Fruit fly (Drosophila melanogaster): ENCODE results near the gene GILT3.

Gene GILT3

DNA sequence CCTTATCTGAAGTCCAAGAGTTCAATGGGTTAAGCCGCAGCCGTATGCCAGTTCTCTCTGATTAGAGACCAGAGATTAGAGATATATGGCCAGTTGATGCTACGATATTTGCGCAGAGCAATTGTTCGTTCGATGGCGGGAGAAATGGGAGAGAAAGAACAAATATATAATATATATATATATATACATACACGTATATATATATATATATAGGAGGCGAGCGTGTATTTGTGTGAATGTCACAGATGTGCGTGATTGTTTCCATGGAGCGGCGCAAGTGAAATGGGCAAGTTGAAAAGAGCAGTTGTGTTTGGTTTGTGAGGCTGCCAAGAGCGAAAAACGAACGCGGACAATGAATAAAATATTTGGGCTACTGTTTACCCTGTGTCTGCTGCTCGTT, at the start of gene GILT3:
Gene GILT3 (plus strand): TSS at position 301 of the 400 bp plus-strand sequence.
- TF ChIP-seq pad (GFP tag; optimal IDR thresholded peaks at IDR 0.05): no peak
- TF ChIP-seq Clk (GFP tag; optimal IDR thresholded peaks at IDR 0.05): no peak

DNA sequence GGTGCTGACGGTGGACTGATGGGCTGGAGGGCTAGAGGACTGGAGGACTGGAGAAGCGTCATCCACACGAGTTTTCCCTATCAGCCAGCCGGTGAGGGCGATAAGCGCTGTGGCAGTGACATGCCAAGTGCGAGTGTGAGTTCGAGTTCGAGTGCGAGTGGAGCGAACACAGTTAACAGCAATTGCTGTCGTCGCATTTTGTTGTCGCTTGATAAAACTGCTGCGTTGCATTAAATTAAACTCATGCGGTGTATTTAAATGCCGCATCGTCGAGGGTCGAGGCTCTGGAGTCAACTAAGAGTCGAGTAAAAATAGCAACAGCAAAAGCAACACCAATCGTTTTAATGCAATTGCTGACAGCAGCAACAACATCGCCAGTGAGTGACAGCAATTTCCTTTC, 47.6 kb upstream of the GILT3 start:
- peak; percentile 97 for TF ChIP-seq tj (GFP tag; optimal IDR thresholded peaks at IDR 0.05)
- TF ChIP-seq CG11617 (GFP tag; optimal IDR thresholded peaks at IDR 0.05): no peak
- no peak for TF ChIP-seq toe (GFP tag; optimal IDR thresholded peaks at IDR 0.05)
- peak; percentile 65 for TF ChIP-seq kay (GFP tag; ENCODE audit: borderline replicate concordance)
- TF ChIP-seq Mnt (GFP tag; optimal IDR thresholded peaks at IDR 0.05): no peak
- no peak for TF ChIP-seq CG12768 (GFP tag; optimal IDR thresholded peaks at IDR 0.05)
- no peak for TF ChIP-seq Hr96 (GFP tag; optimal IDR thresholded peaks at IDR 0.05)
- peak; percentile 21 for TF ChIP-seq cic (GFP tag; optimal IDR thresholded peaks at IDR 0.05)
- TF ChIP-seq cnc (optimal IDR thresholded peaks at IDR 0.05): no peak

DNA sequence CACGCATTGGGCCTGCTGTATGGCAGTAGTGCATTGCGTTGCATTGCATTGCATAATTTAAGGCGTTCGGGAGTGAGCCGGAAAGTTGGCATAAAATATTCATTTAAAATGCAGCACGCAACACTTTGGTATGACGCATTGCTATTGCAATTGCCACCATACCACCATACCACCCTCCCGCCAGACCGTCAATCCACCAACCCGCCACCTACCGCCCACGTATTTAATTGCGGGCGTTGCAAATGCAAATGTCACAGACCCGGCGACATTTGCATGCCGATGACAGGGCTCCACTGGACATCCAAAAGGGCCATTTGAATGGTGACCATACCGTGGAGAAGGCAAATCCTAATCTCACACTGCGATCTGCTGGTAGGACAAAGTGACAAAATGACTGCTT, 42.4 kb upstream of the GILT3 start:
- TF ChIP-seq ovo (GFP tag; optimal IDR thresholded peaks at IDR 0.05): no peak
- TF ChIP-seq CG12768 (GFP tag; optimal IDR thresholded peaks at IDR 0.05): no peak
- TF ChIP-seq tj (GFP tag; optimal IDR thresholded peaks at IDR 0.05): no peak
- TF ChIP-seq CG14711 (tag; optimal IDR thresholded peaks at IDR 0.05): no peak
- TF ChIP-seq Clk (GFP tag; optimal IDR thresholded peaks at IDR 0.05): no peak
- no peak for TF ChIP-seq CG33017 (tag; optimal IDR thresholded peaks at IDR 0.05)
- no peak for TF ChIP-seq CG7045 (GFP tag; optimal IDR thresholded peaks at IDR 0.05)
- TF ChIP-seq Crg-1 (GFP tag; optimal IDR thresholded peaks at IDR 0.05): no peak
- no peak for TF ChIP-seq CG1620 (GFP tag; optimal IDR thresholded peaks at IDR 0.05)

DNA sequence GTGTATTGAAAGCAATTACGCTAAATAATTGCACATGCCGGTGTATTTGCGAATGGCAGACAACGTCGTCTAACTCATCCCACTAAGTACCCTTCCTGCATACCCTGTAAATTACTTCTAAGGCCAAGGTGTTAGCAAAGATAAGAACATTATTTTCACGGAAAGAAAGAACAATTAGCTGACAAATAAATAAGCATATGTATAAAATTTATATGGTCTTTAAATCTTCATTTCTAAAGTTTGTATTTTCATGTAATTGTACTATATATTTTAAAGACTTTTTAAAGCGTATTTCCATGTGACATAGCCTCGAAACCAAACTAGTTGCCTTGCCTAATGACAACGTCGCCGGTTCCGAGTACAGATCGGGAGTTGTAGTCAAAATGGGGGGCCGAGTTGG, 39.9 kb upstream of the GILT3 start:
- TF ChIP-seq Clk (GFP tag; optimal IDR thresholded peaks at IDR 0.05): no peak
- no peak for TF ChIP-seq CG7045 (GFP tag; optimal IDR thresholded peaks at IDR 0.05)
- no peak for TF ChIP-seq toe (GFP tag; optimal IDR thresholded peaks at IDR 0.05)
- TF ChIP-seq CG14711 (tag; optimal IDR thresholded peaks at IDR 0.05): no peak
- no peak for TF ChIP-seq cnc (optimal IDR thresholded peaks at IDR 0.05)
- no peak for TF ChIP-seq kay (GFP tag; ENCODE audit: borderline replicate concordance)
- TF ChIP-seq CG5204 (GFP tag; optimal IDR thresholded peaks at IDR 0.05): no peak
- TF ChIP-seq cic (GFP tag; optimal IDR thresholded peaks at IDR 0.05): no peak
- TF ChIP-seq pad (GFP tag; optimal IDR thresholded peaks at IDR 0.05): no peak
- no peak for TF ChIP-seq CG12768 (GFP tag; optimal IDR thresholded peaks at IDR 0.05)
- no peak for TF ChIP-seq CG1620 (GFP tag; optimal IDR thresholded peaks at IDR 0.05)

DNA sequence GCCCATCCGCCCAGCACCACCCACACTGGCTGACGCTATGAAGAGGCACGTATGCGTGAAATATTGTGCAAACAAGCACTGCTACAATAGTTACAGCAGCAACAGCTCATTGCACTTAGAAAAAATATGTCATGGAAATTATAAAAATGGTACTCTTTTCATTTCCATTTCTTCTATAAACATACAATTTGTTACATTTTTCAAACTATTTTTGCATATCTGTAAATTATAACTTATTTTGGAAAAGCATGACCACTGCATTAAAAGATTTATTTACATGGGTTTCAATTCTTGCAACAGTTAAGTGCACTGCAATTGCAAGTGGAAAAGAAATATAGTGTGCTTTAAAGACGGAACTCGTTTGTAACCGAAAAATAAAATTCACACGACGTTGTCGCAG, 38.8 kb upstream of the GILT3 start:
- TF ChIP-seq CG5204 (GFP tag; optimal IDR thresholded peaks at IDR 0.05): no peak
- TF ChIP-seq kay (GFP tag; ENCODE audit: borderline replicate concordance): peak; percentile 5

DNA sequence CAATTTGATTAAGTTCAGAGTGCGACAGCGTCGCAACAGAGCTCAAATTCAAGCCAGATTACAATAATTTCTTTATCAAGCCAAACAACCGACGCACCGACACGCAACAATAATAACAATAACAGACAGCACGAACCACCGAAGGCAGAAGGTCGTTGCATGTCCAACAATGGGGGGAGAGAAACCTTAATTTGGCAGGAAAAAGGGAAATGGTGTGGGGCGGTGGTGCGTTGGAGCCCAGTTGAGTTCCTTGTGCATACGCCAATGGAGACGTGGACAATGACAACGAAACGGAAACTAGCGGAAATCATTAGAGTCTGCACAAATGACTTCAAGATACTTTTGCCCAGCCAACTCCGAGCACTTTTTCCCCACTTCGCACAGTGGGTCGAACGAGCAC, 37.6 kb upstream of the GILT3 start:
- TF ChIP-seq Crg-1 (GFP tag; optimal IDR thresholded peaks at IDR 0.05): no peak
- TF ChIP-seq Clk (GFP tag; optimal IDR thresholded peaks at IDR 0.05): no peak
- TF ChIP-seq ovo (GFP tag; optimal IDR thresholded peaks at IDR 0.05): no peak
- TF ChIP-seq Hr96 (GFP tag; optimal IDR thresholded peaks at IDR 0.05): no peak
- TF ChIP-seq CG33017 (tag; optimal IDR thresholded peaks at IDR 0.05): no peak
- no peak for TF ChIP-seq CG5204 (GFP tag; optimal IDR thresholded peaks at IDR 0.05)
- TF ChIP-seq toe (GFP tag; optimal IDR thresholded peaks at IDR 0.05): no peak
- TF ChIP-seq CG7101 (tag; optimal IDR thresholded peaks at IDR 0.05): no peak
- TF ChIP-seq CG1620 (GFP tag; optimal IDR thresholded peaks at IDR 0.05): no peak
- no peak for TF ChIP-seq CG7045 (GFP tag; optimal IDR thresholded peaks at IDR 0.05)
- TF ChIP-seq bab1 (GFP tag; optimal IDR thresholded peaks at IDR 0.05): no peak
- TF ChIP-seq pad (GFP tag; optimal IDR thresholded peaks at IDR 0.05): no peak
- TF ChIP-seq CG12768 (GFP tag; optimal IDR thresholded peaks at IDR 0.05): no peak
- no peak for TF ChIP-seq cic (GFP tag; optimal IDR thresholded peaks at IDR 0.05)

DNA sequence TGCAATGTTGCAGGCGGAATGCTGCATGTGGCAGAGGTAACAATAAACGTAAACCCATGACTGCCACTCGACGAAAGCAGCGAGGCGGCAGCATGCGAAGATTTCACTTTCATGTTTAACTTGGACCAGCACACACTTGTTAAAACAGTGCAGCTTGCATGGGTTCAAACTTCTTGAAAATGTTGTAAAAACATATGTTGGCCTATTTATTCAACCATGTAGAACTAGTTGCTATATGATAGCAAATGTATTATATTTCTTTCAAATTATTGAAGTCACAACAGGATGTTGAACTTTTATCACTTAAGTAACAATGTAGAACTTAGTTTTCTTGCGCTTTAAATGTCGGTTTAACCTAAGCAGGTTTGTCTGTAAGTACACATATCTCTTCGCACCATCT, 34.3 kb upstream of the GILT3 start:
- TF ChIP-seq CG12768 (GFP tag; optimal IDR thresholded peaks at IDR 0.05) (no peak), CG7101 (tag; optimal IDR thresholded peaks at IDR 0.05) (no peak), CG14711 (tag; optimal IDR thresholded peaks at IDR 0.05) (no peak), pad (GFP tag; optimal IDR thresholded peaks at IDR 0.05) (no peak), CG33017 (tag; optimal IDR thresholded peaks at IDR 0.05) (no peak), Hr96 (GFP tag; optimal IDR thresholded peaks at IDR 0.05) (no peak), tj (GFP tag; optimal IDR thresholded peaks at IDR 0.05) (no peak), CG11617 (GFP tag; optimal IDR thresholded peaks at IDR 0.05) (no peak), CG7045 (GFP tag; optimal IDR thresholded peaks at IDR 0.05) (no peak), cnc (optimal IDR thresholded peaks at IDR 0.05) (no peak), Clk (GFP tag; optimal IDR thresholded peaks at IDR 0.05) (no peak), bab1 (GFP tag; optimal IDR thresholded peaks at IDR 0.05) (no peak)

DNA sequence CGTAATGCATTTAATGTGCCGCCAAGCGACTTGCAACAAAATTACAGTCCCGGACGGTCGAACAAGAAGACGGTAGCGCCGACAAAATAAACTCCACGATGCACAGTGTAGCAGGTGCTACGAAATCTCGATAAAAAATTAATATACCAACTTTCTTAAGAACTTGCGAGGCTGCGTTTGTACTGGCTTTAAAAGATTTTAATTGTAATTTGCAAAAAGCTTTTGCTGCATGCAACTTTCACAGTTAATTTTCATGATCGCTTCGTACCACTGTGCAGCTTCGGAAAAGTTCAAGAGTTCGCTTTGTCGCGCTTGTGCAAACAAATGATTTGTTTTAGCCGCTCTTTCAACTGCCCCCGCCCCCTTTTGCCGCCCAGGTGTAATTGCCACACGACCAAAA, 31.0 kb upstream of the GILT3 start:
- no peak for TF ChIP-seq cic (GFP tag; optimal IDR thresholded peaks at IDR 0.05)
- no peak for TF ChIP-seq CG12768 (GFP tag; optimal IDR thresholded peaks at IDR 0.05)
- TF ChIP-seq CG14711 (tag; optimal IDR thresholded peaks at IDR 0.05): peak; percentile 25
